1 fruit fly cellular context compared by ENCODE assay signal in the genomic region with DNA sequence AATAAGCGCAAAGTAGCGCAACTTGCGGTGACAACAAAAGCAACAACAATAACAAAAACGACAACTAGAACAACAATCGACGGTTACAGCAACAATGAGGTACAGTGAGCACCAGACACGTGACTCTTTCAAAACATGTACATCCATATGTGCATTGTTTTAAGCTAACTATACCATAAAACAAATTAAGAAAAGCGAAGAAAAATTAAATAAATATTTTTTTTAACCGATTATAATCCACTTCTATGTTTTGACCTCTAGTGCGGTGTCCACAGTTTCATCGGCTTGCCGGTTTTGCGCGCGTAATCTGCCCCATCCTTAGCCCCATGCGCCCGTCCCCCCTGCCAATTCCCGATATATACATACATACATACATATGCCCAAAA.
TF ChIP-seq lines count a peak whose summit lies in the region.

No protein-coding gene starts in this region.

TF ChIP-seq in whole organism, embryonic, 481 proteins besides CTCF, POLR2A, EP300 and RAD21 (continued from another document and continues in another):
- TF ChIP-seq CG10959 (GFP tag; IDR thresholded peaks at IDR 0.05; lab: Robert Waterston, UW) (peak; percentile 75), corto (GFP tag; optimal IDR thresholded peaks at IDR 0.05; lab: Kevin White, UChicago) (peak; percentile 95), br (optimal IDR thresholded peaks at IDR 0.05; lab: Kevin White, UChicago) (no peak), GATAe (GFP tag; conservative IDR thresholded peaks at IDR 0.05; lab: Robert Waterston, UW) (peak; percentile 85), CG9876 (GFP tag; optimal IDR thresholded peaks at IDR 0.05; lab: Kevin White, UChicago) (peak; percentile 29), CG3407 (GFP tag; optimal IDR thresholded peaks at IDR 0.05; lab: Kevin White, UChicago) (peak; percentile 70), CG11504 (tag; optimal IDR thresholded peaks at IDR 0.05; lab: Kevin White, UChicago) (peak; percentile 90), CG12391 (tag; optimal IDR thresholded peaks at IDR 0.05; lab: Kevin White, UChicago) (peak; percentile 89), mld (GFP tag; IDR thresholded peaks at IDR 0.05; lab: Robert Waterston, UW; ENCODE audit: partially characterized antibody) (no peak), jumu (GFP tag; optimal IDR thresholded peaks at IDR 0.05; lab: Kevin White, UChicago) (peak; percentile 68), bsh (GFP tag; optimal IDR thresholded peaks at IDR 0.05; lab: Kevin White, UChicago) (peak; percentile 89 to 94), CG15073 (GFP tag; optimal IDR thresholded peaks at IDR 0.05; lab: Kevin White, UChicago) (peak; percentile 25), sug (tag; optimal IDR thresholded peaks at IDR 0.05; lab: Kevin White, UChicago) (peak; percentile 56), CG14050 (GFP tag; IDR thresholded peaks at IDR 0.05; lab: Robert Waterston, UW) (peak; percentile 93), D19B (GFP tag; optimal IDR thresholded peaks at IDR 0.05; lab: Kevin White, UChicago) (peak; percentile 89), mam (GFP tag; optimal IDR thresholded peaks at IDR 0.05; lab: Kevin White, UChicago) (peak; percentile 84), Trl (optimal IDR thresholded peaks at IDR 0.05; lab: Kevin White, UChicago) (no peak), Trl (GFP tag; optimal IDR thresholded peaks at IDR 0.05; lab: Kevin White, UChicago) (peak; percentile 78), CG31224 (GFP tag; IDR thresholded peaks at IDR 0.05; lab: Robert Waterston, UW) (peak; percentile 92), Hand (GFP tag; optimal IDR thresholded peaks at IDR 0.05; lab: Kevin White, UChicago) (peak; percentile 90), salm (tag; optimal IDR thresholded peaks at IDR 0.05; lab: Kevin White, UChicago) (peak; percentile 71), chn (GFP tag; optimal IDR thresholded peaks at IDR 0.05; lab: Kevin White, UChicago) (peak; percentile 83), grau (tag; optimal IDR thresholded peaks at IDR 0.05; lab: Kevin White, UChicago) (peak; percentile 99), inv (GFP tag; IDR thresholded peaks at IDR 0.05; lab: Robert Waterston, UW; ENCODE audit: partially characterized antibody) (no peak), caup (GFP tag; optimal IDR thresholded peaks at IDR 0.05; lab: Kevin White, UChicago; ENCODE audit: severe bottlenecking) (peak; percentile 87), Sin3A (optimal IDR thresholded peaks at IDR 0.05; lab: Kevin White, UChicago) (no peak), eve (GFP tag; optimal IDR thresholded peaks at IDR 0.05; lab: Kevin White, UChicago) (peak in 1 of 2 experiments; percentile 91), ham (GFP tag; IDR thresholded peaks at IDR 0.05; lab: Robert Waterston, UW) (peak; percentile 86), cas (GFP tag; IDR thresholded peaks at IDR 0.05; lab: Robert Waterston, UW) (peak; percentile 87), D19A (tag; optimal IDR thresholded peaks at IDR 0.05; lab: Kevin White, UChicago) (peak; percentile 75), pnt (GFP tag; optimal IDR thresholded peaks at IDR 0.05; lab: Kevin White, UChicago) (peak; percentile 75), Abd-B (GFP tag; optimal IDR thresholded peaks at IDR 0.05; lab: Kevin White, UChicago) (peak; percentile 63), CG13894 (tag; optimal IDR thresholded peaks at IDR 0.05; lab: Kevin White, UChicago) (peak; percentile 76), ranshi (GFP tag; IDR thresholded peaks at IDR 0.05; lab: Robert Waterston, UW) (peak; percentile 95), CG10462 (GFP tag; optimal IDR thresholded peaks at IDR 0.05; lab: Kevin White, UChicago) (peak; percentile 82), NFAT (GFP tag; IDR thresholded peaks at IDR 0.05; lab: Robert Waterston, UW) (peak; percentile 97), CG10979 (tag; optimal IDR thresholded peaks at IDR 0.05; lab: Kevin White, UChicago) (peak; percentile 82), Gug (GFP tag; IDR thresholded peaks at IDR 0.05; lab: Robert Waterston, UW) (peak; percentile 95), CG1647 (GFP tag; optimal IDR thresholded peaks at IDR 0.05; lab: Kevin White, UChicago) (peak; percentile 73), repo (GFP tag; optimal IDR thresholded peaks at IDR 0.05; lab: Kevin White, UChicago) (peak; percentile 43), CG7987 (GFP tag; optimal IDR thresholded peaks at IDR 0.05; lab: Kevin White, UChicago) (no peak), Pdp1 (GFP tag; optimal IDR thresholded peaks at IDR 0.05; lab: Kevin White, UChicago) (peak; percentile 87 to 89), ems (GFP tag; optimal IDR thresholded peaks at IDR 0.05; lab: Kevin White, UChicago) (peak; percentile 76), NC2α (GFP tag; optimal IDR thresholded peaks at IDR 0.05; lab: Kevin White, UChicago) (peak; percentile 62), ro (GFP tag; IDR thresholded peaks at IDR 0.05; lab: Robert Waterston, UW) (peak; percentile 80), CG17829 (tag; optimal IDR thresholded peaks at IDR 0.05; lab: Kevin White, UChicago) (peak; percentile 85), vfl (GFP tag; optimal IDR thresholded peaks at IDR 0.05; lab: Kevin White, UChicago) (peak; percentile 83), phol (tag; optimal IDR thresholded peaks at IDR 0.05; lab: Kevin White, UChicago) (peak; percentile 89), odd (GFP tag; optimal IDR thresholded peaks at IDR 0.05; lab: Kevin White, UChicago) (peak; percentile 70), CG2199 (GFP tag; IDR thresholded peaks at IDR 0.05; lab: Robert Waterston, UW) (peak; percentile 80; the same call in 2 of the 3 replicates), lbe (GFP tag; optimal IDR thresholded peaks at IDR 0.05; lab: Kevin White, UChicago) (peak; percentile 95), NK7.1 (GFP tag; optimal IDR thresholded peaks at IDR 0.05; lab: Kevin White, UChicago) (peak; percentile 66), Vsx1 (GFP tag; optimal IDR thresholded peaks at IDR 0.05; lab: Kevin White, UChicago) (peak; percentile 62), nau (GFP tag; optimal IDR thresholded peaks at IDR 0.05; lab: Kevin White, UChicago) (peak; percentile 59), Opbp (GFP tag; IDR thresholded peaks at IDR 0.05; lab: Robert Waterston, UW; ENCODE audit: partially characterized antibody) (no peak), pzg (GFP tag; optimal IDR thresholded peaks at IDR 0.05; lab: Kevin White, UChicago) (peak; percentile 6), CG8388 (GFP tag; optimal IDR thresholded peaks at IDR 0.05; lab: Kevin White, UChicago) (peak; percentile 89), CG8290 (GFP tag; optimal IDR thresholded peaks at IDR 0.05; lab: Kevin White, UChicago) (peak; percentile 67), CG8290 (tag; optimal IDR thresholded peaks at IDR 0.05; lab: Kevin White, UChicago) (peak in 1 of 2 experiments; percentile 94), wor (GFP tag; IDR thresholded peaks at IDR 0.05; lab: Robert Waterston, UW) (peak; percentile 86), CG10654 (GFP tag; optimal IDR thresholded peaks at IDR 0.05; lab: Kevin White, UChicago) (peak; percentile 80), CG18011 (GFP tag; optimal IDR thresholded peaks at IDR 0.05; lab: Kevin White, UChicago) (peak; percentile 72), yki (optimal IDR thresholded peaks at IDR 0.05; lab: Kevin White, UChicago) (no peak), dysf (GFP tag; IDR thresholded peaks at IDR 0.05; lab: Robert Waterston, UW) (peak; percentile 97), CG31441 (GFP tag; IDR thresholded peaks at IDR 0.05; lab: Robert Waterston, UW) (peak; percentile 87), CG12744 (GFP tag; optimal IDR thresholded peaks at IDR 0.05; lab: Kevin White, UChicago) (peak; percentile 82), Ets97D (GFP tag; optimal IDR thresholded peaks at IDR 0.05; lab: Kevin White, UChicago) (peak; percentile 47), CG13624 (GFP tag; optimal IDR thresholded peaks at IDR 0.05; lab: Kevin White, UChicago) (peak; percentile 89), Hr3 (GFP tag; optimal IDR thresholded peaks at IDR 0.05; lab: Kevin White, UChicago) (peak; percentile 88), nerfin-1 (tag; optimal IDR thresholded peaks at IDR 0.05; lab: Kevin White, UChicago) (peak; percentile 63), CG33213 (GFP tag; optimal IDR thresholded peaks at IDR 0.05; lab: Kevin White, UChicago) (peak; percentile 81), cwo (GFP tag; optimal IDR thresholded peaks at IDR 0.05; lab: Kevin White, UChicago) (peak; percentile 83), row (GFP tag; IDR thresholded peaks at IDR 0.05; lab: Robert Waterston, UW) (peak; percentile 98), wdn (GFP tag; IDR thresholded peaks at IDR 0.05; lab: Robert Waterston, UW) (peak; percentile 94), ara (GFP tag; IDR thresholded peaks at IDR 0.05; lab: Robert Waterston, UW) (peak; percentile 95), CG12155 (GFP tag; optimal IDR thresholded peaks at IDR 0.05; lab: Kevin White, UChicago) (peak; percentile 94), exex (tag; optimal IDR thresholded peaks at IDR 0.05; lab: Kevin White, UChicago) (peak; percentile 29), lov (optimal IDR thresholded peaks at IDR 0.05; lab: Kevin White, UChicago) (no peak), lov (GFP tag; IDR thresholded peaks at IDR 0.05; lab: Robert Waterston, UW) (peak; percentile 75; the same call in 2 of the 3 replicates), CG5953 (GFP tag; IDR thresholded peaks at IDR 0.05; lab: Robert Waterston, UW) (peak; percentile 84), ttk (GFP tag; IDR thresholded peaks at IDR 0.05; lab: Robert Waterston, UW) (peak; percentile 93), CG11696 (GFP tag; IDR thresholded peaks at IDR 0.05; lab: Robert Waterston, UW) (peak; percentile 78), Dbx (GFP tag; IDR thresholded peaks at IDR 0.05; lab: Robert Waterston, UW) (peak; percentile 97), Nf-YC (tag; optimal IDR thresholded peaks at IDR 0.05; lab: Kevin White, UChicago) (peak; percentile 34), Mes4 (GFP tag; optimal IDR thresholded peaks at IDR 0.05; lab: Kevin White, UChicago) (peak; percentile 58), B-H2 (GFP tag; optimal IDR thresholded peaks at IDR 0.05; lab: Kevin White, UChicago) (no peak), pum (GFP tag; optimal IDR thresholded peaks at IDR 0.05; lab: Kevin White, UChicago) (peak; percentile 71), lmd (GFP tag; IDR thresholded peaks at IDR 0.05; lab: Robert Waterston, UW) (peak; percentile 97), CG1529 (GFP tag; optimal IDR thresholded peaks at IDR 0.05; lab: Kevin White, UChicago) (peak; percentile 69), ftz-f1 (GFP tag; optimal IDR thresholded peaks at IDR 0.05; lab: Kevin White, UChicago) (no peak), ab (GFP tag; optimal IDR thresholded peaks at IDR 0.05; lab: Kevin White, UChicago) (peak; percentile 88), HmgD (GFP tag; optimal IDR thresholded peaks at IDR 0.05; lab: Kevin White, UChicago) (no peak), Spps (tag; optimal IDR thresholded peaks at IDR 0.05; lab: Kevin White, UChicago) (peak; percentile 58), Fer3 (tag; optimal IDR thresholded peaks at IDR 0.05; lab: Kevin White, UChicago) (peak; percentile 95), gfzf (GFP tag; optimal IDR thresholded peaks at IDR 0.05; lab: Kevin White, UChicago) (no peak), CHES-1-like (GFP tag; optimal IDR thresholded peaks at IDR 0.05; lab: Kevin White, UChicago) (peak; percentile 81), CG31365 (tag; optimal IDR thresholded peaks at IDR 0.05; lab: Kevin White, UChicago) (peak; percentile 72), CG2129 (GFP tag; IDR thresholded peaks at IDR 0.05; lab: Robert Waterston, UW; ENCODE audit: partially characterized antibody) (no peak), CG1602 (GFP tag; optimal IDR thresholded peaks at IDR 0.05; lab: Kevin White, UChicago) (peak; percentile 90), CG30020 (tag; optimal IDR thresholded peaks at IDR 0.05; lab: Kevin White, UChicago) (peak; percentile 22), CG8478 (optimal IDR thresholded peaks at IDR 0.05; lab: Kevin White, UChicago) (no peak), da (GFP tag; optimal IDR thresholded peaks at IDR 0.05; lab: Kevin White, UChicago) (peak; percentile 49), Asciz (GFP tag; optimal IDR thresholded peaks at IDR 0.05; lab: Kevin White, UChicago) (peak; percentile 76), dmrt11E (tag; optimal IDR thresholded peaks at IDR 0.05; lab: Kevin White, UChicago) (peak; percentile 71), cad (GFP tag; optimal IDR thresholded peaks at IDR 0.05; lab: Kevin White, UChicago) (no peak), Fer2 (tag; optimal IDR thresholded peaks at IDR 0.05; lab: Kevin White, UChicago) (peak; percentile 86), Dip2 (GFP tag; IDR thresholded peaks at IDR 0.05; lab: Robert Waterston, UW) (peak; percentile 57; the same call in 1 of the 2 replicates), rib (GFP tag; IDR thresholded peaks at IDR 0.05; lab: Robert Waterston, UW) (peak; percentile 96), psq (GFP tag; optimal IDR thresholded peaks at IDR 0.05; lab: Kevin White, UChicago) (no peak), peb (GFP tag; IDR thresholded peaks at IDR 0.05; lab: Robert Waterston, UW) (peak; percentile 86), CG6689 (GFP tag; IDR thresholded peaks at IDR 0.05; lab: Robert Waterston, UW) (peak; percentile 96), pros (GFP tag; optimal IDR thresholded peaks at IDR 0.05; lab: Kevin White, UChicago) (no peak), CG11723 (GFP tag; optimal IDR thresholded peaks at IDR 0.05; lab: Kevin White, UChicago) (peak; percentile 74), stc (GFP tag; IDR thresholded peaks at IDR 0.05; lab: Robert Waterston, UW) (peak; percentile 96), knrl (GFP tag; IDR thresholded peaks at IDR 0.05; lab: Robert Waterston, UW; ENCODE audit: partially characterized antibody) (no peak), CG4820 (GFP tag; optimal IDR thresholded peaks at IDR 0.05; lab: Kevin White, UChicago) (peak; percentile 89), CG4282 (GFP tag; optimal IDR thresholded peaks at IDR 0.05; lab: Kevin White, UChicago) (peak; percentile 19), CG4730 (GFP tag; IDR thresholded peaks at IDR 0.05; lab: Robert Waterston, UW) (peak; percentile 93), CG12071 (GFP tag; optimal IDR thresholded peaks at IDR 0.05; lab: Kevin White, UChicago) (peak; percentile 74), bigmax (GFP tag; optimal IDR thresholded peaks at IDR 0.05; lab: Kevin White, UChicago) (no peak), CG11093 (GFP tag; IDR thresholded peaks at IDR 0.05; lab: Robert Waterston, UW) (peak; percentile 91), Lim3 (GFP tag; IDR thresholded peaks at IDR 0.05; lab: Robert Waterston, UW) (peak; percentile 89), CG17385 (GFP tag; optimal IDR thresholded peaks at IDR 0.05; lab: Kevin White, UChicago) (peak; percentile 86), gro (GFP tag; optimal IDR thresholded peaks at IDR 0.05; lab: Kevin White, UChicago) (peak; percentile 86), otp (GFP tag; IDR thresholded peaks at IDR 0.05; lab: Robert Waterston, UW) (peak; percentile 83), zfh2 (GFP tag; optimal IDR thresholded peaks at IDR 0.05; lab: Kevin White, UChicago) (peak; percentile 95), Antp (GFP tag; optimal IDR thresholded peaks at IDR 0.05; lab: Kevin White, UChicago) (peak; percentile 86), gsb (GFP tag; IDR thresholded peaks at IDR 0.05; lab: Robert Waterston, UW) (peak; percentile 92)
